Worm (Caenorhabditis elegans) whole organism, L3 larva: Measurements from ENCODE around the gene C33C12.1.

Experiments used
- ama-1 ChIP-seq: fragments of 150-350 bp; optimal IDR thresholded peaks from 2 replicates; lab custom pipeline; 2018
- egl-27 ChIP-seq: sonication (generic microtip); optimal IDR thresholded peaks from 4 replicates; lab custom pipeline; 2017; ENCODE audit warnings: missing biosample characterization, missing genetic modification reagents, missing genetic modification characterization
- fkh-2 ChIP-seq: fragments of 150-350 bp; optimal IDR thresholded peaks from 2 replicates; lab custom pipeline; 2014; ENCODE audit warnings: missing biosample characterization, missing genetic modification reagents, missing genetic modification characterization
- fos-1 ChIP-seq: fragments of 150-350 bp; optimal IDR thresholded peaks from 2 replicates; lab custom pipeline; 2014; ENCODE audit warnings: missing biosample characterization, missing genetic modification characterization
- lin-39 ChIP-seq: fragments of 150-350 bp; optimal IDR thresholded peaks from 2 replicates; lab custom pipeline; 2018; ENCODE audit warnings: missing biosample characterization, missing genetic modification reagents, missing genetic modification characterization
- pha-4 ChIP-seq: fragments of 150-350 bp; optimal IDR thresholded peaks from 2 replicates; lab custom pipeline; 2014; ENCODE audit warnings: missing biosample characterization, missing genetic modification reagents, missing genetic modification characterization
- pqm-1 ChIP-seq: fragments of 150-350 bp; optimal IDR thresholded peaks from 2 replicates; lab custom pipeline; 2017; ENCODE audit warnings: missing biosample characterization, missing genetic modification characterization, inconsistent platforms
- tbx-2 ChIP-seq: sonication (generic microtip); optimal IDR thresholded peaks from 2 replicates; lab custom pipeline; 2016; ENCODE audit warnings: mild to moderate bottlenecking, missing genetic modification characterization, missing compliant biosample characterization
- unc-39 ChIP-seq: sonication (generic microtip); optimal IDR thresholded peaks from 4 replicates; lab custom pipeline; 2017; ENCODE audit warnings: missing biosample characterization, missing genetic modification characterization
- ztf-11 ChIP-seq: fragments of 150-350 bp; optimal IDR thresholded peaks from 2 replicates; lab custom pipeline; 2014; ENCODE audit warnings: missing biosample characterization, missing genetic modification characterization

ce11 chrII:2190522-2190921 lies 7.5 kb upstream of the C33C12.1 start:
- TF ChIP-seq tbx-2 (tag; lab: Kevin White, UChicago): no peak
- no peak for TF ChIP-seq ztf-11
- TF ChIP-seq egl-27: no peak
- no peak for TF ChIP-seq ama-1
- TF ChIP-seq lin-39 (tag; lab: Kevin White, UChicago): no peak
- no peak for TF ChIP-seq pha-4
- no peak for TF ChIP-seq fkh-2 (tag; lab: Kevin White, UChicago)
- no peak for TF ChIP-seq unc-39
- TF ChIP-seq fos-1 (tag; lab: Kevin White, UChicago): no peak
- no peak for TF ChIP-seq pqm-1
